Fruit fly (Drosophila melanogaster) whole organism, embryonic: ENCODE results near the gene CG17349.

ENCODE experiments used
- Blimp-1 ChIP-seq: fragments of 200-800 bp; sonication (Bioruptor generic); optimal IDR thresholded peaks from 3 replicates; lab custom pipeline; 2018; ENCODE audit warnings: missing biosample characterization, missing genetic modification characterization, mild to moderate bottlenecking, moderate library complexity, missing genetic modification reagents
- CG10462 ChIP-seq: fragments of 200-800 bp; sonication (Bioruptor generic); optimal IDR thresholded peaks from 2 replicates; lab custom pipeline; 2016; ENCODE audit warnings: missing biosample characterization, missing genetic modification characterization
- CG10959 ChIP-seq: fragments of 200-800 bp; sonication (Bioruptor generic); IDR thresholded peaks from 2 replicates; pipeline ENCODE4 v1.3.6; 2022; ENCODE audit warnings: missing biosample characterization, missing genetic modification characterization
- CG11247 ChIP-seq: fragments of 200-800 bp; sonication (Bioruptor generic); IDR thresholded peaks from 2 replicates; pipeline ENCODE4 v1.3.6; 2022; ENCODE audit warnings: missing biosample characterization, missing genetic modification characterization
- CG12071 ChIP-seq: fragments of 200-800 bp; sonication (Bioruptor generic); optimal IDR thresholded peaks from 3 replicates; lab custom pipeline; 2018; ENCODE audit warnings: missing biosample characterization, mild to moderate bottlenecking, missing genetic modification characterization
- CG12659 ChIP-seq: fragments of 200-800 bp; sonication (Bioruptor generic); optimal IDR thresholded peaks from 3 replicates; lab custom pipeline; 2017; ENCODE audit warnings: mild to moderate bottlenecking, missing biosample characterization, missing genetic modification reagents, missing genetic modification characterization
- CG13296 ChIP-seq: fragments of 200-800 bp; sonication (Bioruptor generic); optimal IDR thresholded peaks from 3 replicates; lab custom pipeline; 2018; ENCODE audit warnings: missing biosample characterization, mild to moderate bottlenecking, missing genetic modification characterization
- CG14014 ChIP-seq: fragments of 200-800 bp; sonication (Bioruptor generic); IDR thresholded peaks from 2 replicates; pipeline ENCODE4 v1.3.6; 2022; ENCODE audit warnings: missing biosample characterization, missing genetic modification characterization
- CG14710 ChIP-seq: fragments of 200-800 bp; sonication (Bioruptor generic); optimal IDR thresholded peaks from 3 replicates; lab custom pipeline; 2019; ENCODE audit warnings: missing biosample characterization, mild to moderate bottlenecking, missing genetic modification characterization, moderate library complexity
- CG15073 ChIP-seq: fragments of 200-800 bp; sonication (Bioruptor generic); optimal IDR thresholded peaks from 2 replicates; lab custom pipeline; 2016; ENCODE audit warnings: missing biosample characterization, missing genetic modification characterization
- CG16863 ChIP-seq: fragments of 200-800 bp; sonication (Bioruptor generic); optimal IDR thresholded peaks from 3 replicates; lab custom pipeline; 2016; ENCODE audit warnings: missing biosample characterization, missing genetic modification characterization
- CG2129 ChIP-seq: fragments of 200-800 bp; sonication (Bioruptor generic); IDR thresholded peaks from 2 replicates; pipeline ENCODE4 v1.3.6; 2022; ENCODE audit warnings: missing biosample characterization, missing genetic modification characterization; ENCODE audit not compliant: partially characterized antibody
- CG2678 ChIP-seq: fragments of 200-800 bp; sonication (Bioruptor generic); optimal IDR thresholded peaks from 3 replicates; lab custom pipeline; 2019; ENCODE audit warnings: missing biosample characterization, mild to moderate bottlenecking, missing genetic modification characterization, moderate library complexity
- CG2712 ChIP-seq: fragments of 200-800 bp; optimal IDR thresholded peaks from 3 replicates; lab custom pipeline; 2019; ENCODE audit warnings: missing biosample characterization, mild to moderate bottlenecking, missing genetic modification characterization, moderate library complexity
- CG2875 ChIP-seq: fragments of 200-800 bp; sonication (Bioruptor generic); optimal IDR thresholded peaks from 2 replicates; lab custom pipeline; 2017; ENCODE audit warnings: missing biosample characterization, mild to moderate bottlenecking, missing genetic modification characterization, missing genetic modification reagents
- CG32532 ChIP-seq: fragments of 200-800 bp; sonication (Bioruptor generic); IDR thresholded peaks from 2 replicates; pipeline ENCODE4 v1.3.6; 2022; ENCODE audit warnings: missing biosample characterization, missing genetic modification characterization
- CG34224 ChIP-seq: fragments of 200-800 bp; sonication (Bioruptor generic); IDR thresholded peaks from 3 replicates; pipeline ENCODE4 v1.3.6; 2022; ENCODE audit warnings: missing biosample characterization, missing genetic modification characterization; ENCODE audit not compliant: partially characterized antibody
- CG34376 ChIP-seq: fragments of 200-800 bp; sonication (Bioruptor generic); optimal IDR thresholded peaks from 2 replicates; lab custom pipeline; 2018; ENCODE audit warnings: missing biosample characterization, mild to moderate bottlenecking, missing genetic modification characterization
- CG42726 ChIP-seq: fragments of 200-800 bp; sonication (Bioruptor generic); IDR thresholded peaks from 2 replicates; pipeline ENCODE4 v1.3.6; 2022; ENCODE audit warnings: missing biosample characterization, missing genetic modification characterization; ENCODE audit not compliant: partially characterized antibody
- CG6175 ChIP-seq: fragments of 200-800 bp; sonication (Bioruptor generic); IDR thresholded peaks from 3 replicates; pipeline ENCODE4 v1.3.6; 2022; ENCODE audit warnings: missing biosample characterization, missing genetic modification characterization
- CG8281 ChIP-seq: fragments of 200-800 bp; sonication (Bioruptor generic); optimal IDR thresholded peaks from 2 replicates; lab custom pipeline; 2018; ENCODE audit warnings: missing biosample characterization, mild to moderate bottlenecking, missing genetic modification characterization, moderate library complexity
- CG8290 ChIP-seq, 3 experiments: fragments of 200-800 bp; sonication (Bioruptor generic); optimal IDR thresholded peaks; 2 replicates each; lab custom pipeline; 2016 to 2019; ENCODE audit warnings: missing biosample characterization in 3 of 3, missing genetic modification characterization in 3 of 3, mild to moderate bottlenecking in 2 of 3, moderate library complexity in 1 of 3
- CG8944 ChIP-seq: fragments of 200-800 bp; sonication (Bioruptor generic); optimal IDR thresholded peaks from 3 replicates; lab custom pipeline; 2016; ENCODE audit warnings: missing biosample characterization, missing genetic modification characterization
- D ChIP-seq, 2 experiments: fragments of 200-800 bp in 1 of 2; fragments of >200 bp in 1 of 2; sonication (Bioruptor generic) in 1 of 2; optimal IDR thresholded peaks; 2 replicates in 1 of 2; 3 replicates in 1 of 2; lab custom pipeline; 2017; ENCODE audit warnings: mild to moderate bottlenecking in 1 of 2, missing biosample characterization in 1 of 2, missing genetic modification characterization in 1 of 2, missing genetic modification reagents in 1 of 2
- Dek ChIP-seq: fragments of 200-800 bp; sonication (Bioruptor generic); optimal IDR thresholded peaks from 3 replicates; lab custom pipeline; 2019; ENCODE audit warnings: missing biosample characterization, mild to moderate bottlenecking, missing genetic modification characterization, moderate library complexity
- Ets97D ChIP-seq: fragments of 200-800 bp; sonication (Bioruptor generic); optimal IDR thresholded peaks from 3 replicates; lab custom pipeline; 2016; ENCODE audit warnings: missing biosample characterization, missing genetic modification characterization
- Hmx ChIP-seq: fragments of 200-800 bp; sonication (Bioruptor generic); optimal IDR thresholded peaks from 2 replicates; lab custom pipeline; 2016; ENCODE audit warnings: missing biosample characterization, missing genetic modification characterization
- Hr51 ChIP-seq, 2 experiments: fragments of 200-800 bp; sonication (Bioruptor generic); optimal IDR thresholded peaks; 2 replicates in 1 of 2; 3 replicates in 1 of 2; lab custom pipeline; 2016 to 2018; ENCODE audit warnings: missing biosample characterization in 2 of 2, missing genetic modification characterization in 2 of 2, mild to moderate bottlenecking in 1 of 2, moderate library complexity in 1 of 2
- Hsf ChIP-seq: fragments of 200-800 bp; sonication (Bioruptor generic); optimal IDR thresholded peaks from 3 replicates; lab custom pipeline; 2016; ENCODE audit warnings: missing biosample characterization, missing genetic modification characterization
- Opbp ChIP-seq: fragments of 200-800 bp; sonication (Bioruptor generic); IDR thresholded peaks from 3 replicates; pipeline ENCODE4 v1.3.6; 2022; ENCODE audit warnings: missing biosample characterization, missing genetic modification characterization; ENCODE audit not compliant: partially characterized antibody
- Six4 ChIP-seq: fragments of 200-800 bp; sonication (Bioruptor generic); optimal IDR thresholded peaks from 2 replicates; lab custom pipeline; 2016; ENCODE audit warnings: missing biosample characterization, missing genetic modification characterization
- Xbp1 ChIP-seq: fragments of 200-800 bp; sonication (Bioruptor generic); optimal IDR thresholded peaks from 3 replicates; lab custom pipeline; 2016; ENCODE audit warnings: missing biosample characterization, mild to moderate bottlenecking, missing genetic modification characterization
- ab ChIP-seq: fragments of 200-800 bp; sonication (Bioruptor generic); optimal IDR thresholded peaks from 2 replicates; lab custom pipeline; 2016; ENCODE audit warnings: missing biosample characterization, missing genetic modification characterization
- abd-A ChIP-seq: fragments of 200-800 bp; sonication (Bioruptor generic); optimal IDR thresholded peaks from 3 replicates; lab custom pipeline; 2019; ENCODE audit warnings: missing biosample characterization, mild to moderate bottlenecking, missing genetic modification characterization, moderate library complexity
- ara ChIP-seq: fragments of 200-800 bp; sonication (Bioruptor generic); IDR thresholded peaks from 2 replicates; pipeline ENCODE4 v1.3.6; 2022; ENCODE audit warnings: missing biosample characterization, missing genetic modification characterization
- bbx ChIP-seq: fragments of 200-800 bp; sonication (Bioruptor generic); IDR thresholded peaks from 2 replicates; pipeline ENCODE4 v1.3.6; 2022; ENCODE audit warnings: missing biosample characterization, missing genetic modification characterization; ENCODE audit not compliant: partially characterized antibody
- cad ChIP-seq: fragments of >200 bp; optimal IDR thresholded peaks from 2 replicates; lab custom pipeline; 2017; ENCODE audit warnings: missing biosample characterization, missing genetic modification characterization
- cas ChIP-seq: fragments of 200-800 bp; sonication (Bioruptor generic); IDR thresholded peaks from 2 replicates; pipeline ENCODE4 v1.3.6; 2022; ENCODE audit warnings: missing biosample characterization, missing genetic modification characterization
- chinmo ChIP-seq: fragments of 200-800 bp; sonication (Bioruptor generic); IDR thresholded peaks from 4 replicates; pipeline ENCODE4 v1.3.6; 2022; ENCODE audit warnings: missing biosample characterization, missing genetic modification characterization; ENCODE audit not compliant: partially characterized antibody
- dmrt11E ChIP-seq: fragments of 200-800 bp; sonication (Bioruptor generic); optimal IDR thresholded peaks from 3 replicates; lab custom pipeline; 2018; ENCODE audit warnings: missing biosample characterization, mild to moderate bottlenecking, missing genetic modification characterization, moderate library complexity
- hth ChIP-seq: fragments of >200 bp; optimal IDR thresholded peaks from 2 replicates; lab custom pipeline; 2017; ENCODE audit warnings: inconsistent platforms
- ind ChIP-seq: fragments of 200-800 bp; sonication (Bioruptor generic); optimal IDR thresholded peaks from 3 replicates; lab custom pipeline; 2016; ENCODE audit warnings: missing biosample characterization, missing genetic modification characterization
- pb ChIP-seq: fragments of 200-800 bp; sonication (Bioruptor generic); optimal IDR thresholded peaks from 3 replicates; lab custom pipeline; 2016; ENCODE audit warnings: missing biosample characterization, missing genetic modification characterization
- tna ChIP-seq: fragments of 200-800 bp; sonication (Bioruptor generic); IDR thresholded peaks from 2 replicates; pipeline ENCODE4 v1.3.6; 2022; ENCODE audit warnings: missing biosample characterization, missing genetic modification characterization; ENCODE audit not compliant: partially characterized antibody
- toy ChIP-seq: fragments of 200-800 bp; sonication (Bioruptor generic); IDR thresholded peaks from 2 replicates; pipeline ENCODE4 v1.3.6; 2022; ENCODE audit warnings: missing biosample characterization, missing genetic modification characterization
- trh ChIP-seq: fragments of 200-800 bp; sonication (Bioruptor generic); optimal IDR thresholded peaks from 2 replicates; lab custom pipeline; 2016; ENCODE audit warnings: missing biosample characterization, missing genetic modification characterization
- z ChIP-seq: fragments of 200-800 bp; sonication (Bioruptor generic); IDR thresholded peaks from 3 replicates; pipeline ENCODE4 v1.3.6; 2022; ENCODE audit warnings: missing biosample characterization, missing genetic modification characterization

The CG17349 gene

dm6 chr2L:19377129-19378083, 7.2 kb downstream of the CG17349 start (continued):
- no peak for TF ChIP-seq ab
- TF ChIP-seq Hmx (GFP tag; lab: Kevin White, UChicago), result no peak
- no peak for TF ChIP-seq cad (GFP tag; lab: Kevin White, UChicago)
- TF ChIP-seq Opbp, result no peak
- TF ChIP-seq tna (GFP tag; lab: Robert Waterston, UW), result no peak
- no peak for TF ChIP-seq CG15073 (GFP tag; lab: Kevin White, UChicago)
- no peak for TF ChIP-seq CG14014 (GFP tag; lab: Robert Waterston, UW)
- TF ChIP-seq ara, result peak; percentile 79
- no peak for TF ChIP-seq CG34376 (GFP tag; lab: Kevin White, UChicago)
- TF ChIP-seq cas (GFP tag; lab: Robert Waterston, UW), result no peak
- no peak for TF ChIP-seq bbx (GFP tag; lab: Robert Waterston, UW)
- TF ChIP-seq CG34224 (GFP tag; lab: Robert Waterston, UW), result no peak
- peak; percentile 80 for TF ChIP-seq dmrt11E (tag; lab: Kevin White, UChicago)
- TF ChIP-seq abd-A (tag; lab: Kevin White, UChicago), result peak; percentile 73
- TF ChIP-seq CG16863 (GFP tag; lab: Kevin White, UChicago), result peak; percentile 3
- TF ChIP-seq D (optimal IDR thresholded peaks at IDR 0.05; lab: Kevin White, UChicago), result no peak
- peak; percentile 52 for TF ChIP-seq D (GFP tag; optimal IDR thresholded peaks at IDR 0.05; lab: Kevin White, UChicago)
- TF ChIP-seq CG10462 (GFP tag; lab: Kevin White, UChicago), result peak; percentile 19
- TF ChIP-seq CG2678 (tag; lab: Kevin White, UChicago), result peak; percentile 69
- no peak for TF ChIP-seq chinmo
- no peak for TF ChIP-seq Six4 (GFP tag; lab: Kevin White, UChicago)
- peak; percentile 39 for TF ChIP-seq Hsf (GFP tag; lab: Kevin White, UChicago)
- no peak for TF ChIP-seq hth (lab: Kevin White, UChicago)
- TF ChIP-seq Ets97D (GFP tag; lab: Kevin White, UChicago), result no peak
- TF ChIP-seq CG32532 (GFP tag; lab: Robert Waterston, UW), result no peak
- TF ChIP-seq Blimp-1 (GFP tag; lab: Kevin White, UChicago), result peak; percentile 57
- TF ChIP-seq CG11247 (GFP tag; lab: Robert Waterston, UW), result peak; percentile 43; the same call in 1 of the 2 replicates
- peak in 1 of 2 experiments; percentile 38 for TF ChIP-seq Hr51 (GFP tag; optimal IDR thresholded peaks at IDR 0.05; lab: Kevin White, UChicago)
- TF ChIP-seq CG14710, result peak; percentile 65
- TF ChIP-seq Xbp1 (GFP tag; lab: Kevin White, UChicago), result peak; percentile 30
- TF ChIP-seq CG13296 (GFP tag; lab: Kevin White, UChicago), result no peak
- TF ChIP-seq CG6175 (GFP tag; lab: Robert Waterston, UW), result no peak
- TF ChIP-seq CG8281 (tag; lab: Kevin White, UChicago), result no peak
- no peak for TF ChIP-seq z (GFP tag; lab: Robert Waterston, UW)
- no peak for TF ChIP-seq Dek
- TF ChIP-seq CG8290 (GFP tag; optimal IDR thresholded peaks at IDR 0.05; lab: Kevin White, UChicago), result peak; percentile 22
- no peak for TF ChIP-seq CG8290 (tag; optimal IDR thresholded peaks at IDR 0.05; lab: Kevin White, UChicago)
- TF ChIP-seq trh (GFP tag; lab: Kevin White, UChicago), result no peak
- TF ChIP-seq CG42726 (GFP tag; lab: Robert Waterston, UW), result no peak
- peak; percentile 10 for TF ChIP-seq CG12071 (GFP tag; lab: Kevin White, UChicago)
- TF ChIP-seq pb (GFP tag; lab: Kevin White, UChicago), result no peak
- peak; percentile 31 for TF ChIP-seq CG12659 (GFP tag; lab: Kevin White, UChicago)
- no peak for TF ChIP-seq CG10959
- TF ChIP-seq toy, result no peak
- no peak for TF ChIP-seq CG8944 (GFP tag; lab: Kevin White, UChicago)
- TF ChIP-seq ind (GFP tag; lab: Kevin White, UChicago), result peak; percentile 35
- peak; percentile 80 for TF ChIP-seq CG2712
- peak; percentile 49 for TF ChIP-seq CG2875 (GFP tag; lab: Kevin White, UChicago)
- no peak for TF ChIP-seq CG2129 (GFP tag; lab: Robert Waterston, UW)
